Worm (Caenorhabditis elegans) whole organism, L4/young adult: ENCODE measurements around the gene T08A9.13.
"Not testable (repeated sequence)": the region's sequence is repeated elsewhere in the genome, so short reads cannot be mapped to it uniquely, and the experiment has no call there.

Source experiments
- W03F9.2 ChIP-seq: fragments of 150-350 bp; optimal IDR thresholded peaks from 2 replicates; lab custom pipeline; 2014; ENCODE audit warnings: missing biosample characterization, missing genetic modification characterization
- dao-5 ChIP-seq: sonication (generic microtip); optimal IDR thresholded peaks from 2 replicates; lab custom pipeline; 2016; ENCODE audit warnings: missing genotype, missing genetic modification characterization, moderate library complexity, missing compliant biosample characterization
- him-1 ChIP-seq: sonication (generic microtip); optimal IDR thresholded peaks from 2 replicates; lab custom pipeline; 2016; ENCODE audit warnings: missing genotype, missing genetic modification reagents, missing genetic modification characterization, missing compliant biosample characterization

T08A9.13 gene

ce11 chrX:7322323-7322722, at the start of gene T08A9.13:
Gene T08A9.13 (minus strand): TSS chrX:7322423.
- no peak for TF ChIP-seq W03F9.2
- TF ChIP-seq dao-5 (tag; lab: Kevin White, UChicago) = no peak
- no peak for TF ChIP-seq him-1 (tag; lab: Kevin White, UChicago)

ce11 chrX:7371945-7372344, 49.7 kb upstream of the T08A9.13 start:
- TF ChIP-seq him-1 (tag; lab: Kevin White, UChicago) (no peak), dao-5 (tag; lab: Kevin White, UChicago) (no peak), W03F9.2 (no peak)

ce11 chrX:7369770-7370169, 47.5 kb upstream of the T08A9.13 start:
- TF ChIP-seq him-1 (tag; lab: Kevin White, UChicago) = no peak
- no peak for TF ChIP-seq W03F9.2
- no peak for TF ChIP-seq dao-5 (tag; lab: Kevin White, UChicago)

- TF ChIP-seq W03F9.2; dao-5 (tag; lab: Kevin White, UChicago); him-1 (tag; lab: Kevin White, UChicago): not testable (repeated sequence)
Observed at ce11 chrX:7365267-7365666, 43.0 kb upstream of the T08A9.13 start, which contains the start of gene C56G3.2. Gene C56G3.2 (plus strand): TSS chrX:7365567.

- TF ChIP-seq him-1 (tag; lab: Kevin White, UChicago) = no peak
- no peak for TF ChIP-seq W03F9.2
- no peak for TF ChIP-seq dao-5 (tag; lab: Kevin White, UChicago)
Observed at ce11 chrX:7343747-7344146, 21.5 kb upstream of the T08A9.13 start, which contains the start of gene C07D8.5. Gene C07D8.5 (plus strand): TSS chrX:7344047.

ce11 chrX:7343218-7343617, 21.0 kb upstream of the T08A9.13 start:
- no peak for TF ChIP-seq W03F9.2
- no peak for TF ChIP-seq him-1 (tag; lab: Kevin White, UChicago)
- TF ChIP-seq dao-5 (tag; lab: Kevin White, UChicago) = no peak

- TF ChIP-seq him-1 (tag; lab: Kevin White, UChicago) (no peak), W03F9.2 (peak; percentile 66)
Observed at ce11 chrX:7340915-7341559, 18.8 kb upstream of the T08A9.13 start, which contains the start of gene C07D8.6. Gene C07D8.6 (plus strand): TSS chrX:7341509.

ce11 chrX:7340394-7340793, 18.2 kb upstream of the T08A9.13 start:
- no peak for TF ChIP-seq dao-5 (tag; lab: Kevin White, UChicago)
- TF ChIP-seq W03F9.2 = no peak
- no peak for TF ChIP-seq him-1 (tag; lab: Kevin White, UChicago)

ce11 chrX:7334302-7334724, 12.1 kb upstream of the T08A9.13 start, which contains the start of gene epg-7:
Gene epg-7 (plus strand): TSS chrX:7334714.
- TF ChIP-seq W03F9.2 (peak; percentile 59), dao-5 (tag; lab: Kevin White, UChicago) (no peak), him-1 (tag; lab: Kevin White, UChicago) (peak; percentile 82)

- TF ChIP-seq dao-5 (tag; lab: Kevin White, UChicago) = no peak
- no peak for TF ChIP-seq him-1 (tag; lab: Kevin White, UChicago)
- TF ChIP-seq W03F9.2 = no peak
Observed at ce11 chrX:7330685-7331196, 8.5 kb upstream of the T08A9.13 start, which contains the start of gene ttr-30. Gene ttr-30 (plus strand): TSS chrX:7330949.

ce11 chrX:7329601-7330000, 7.4 kb upstream of the T08A9.13 start, which contains the start of gene ttr-59:
Gene ttr-59 (plus strand): TSS chrX:7329818.
- TF ChIP-seq him-1 (tag; lab: Kevin White, UChicago) = no peak
- TF ChIP-seq W03F9.2 = no peak
- no peak for TF ChIP-seq dao-5 (tag; lab: Kevin White, UChicago)

ce11 chrX:7328065-7328564, 5.9 kb upstream of the T08A9.13 start:
- TF ChIP-seq dao-5 (tag; lab: Kevin White, UChicago) (no peak), him-1 (tag; lab: Kevin White, UChicago) (no peak), W03F9.2 (no peak)

- peak; percentile 36 for TF ChIP-seq him-1 (tag; lab: Kevin White, UChicago)
- TF ChIP-seq W03F9.2 = no peak
Observed at ce11 chrX:7326967-7327651, 4.9 kb upstream of the T08A9.13 start, which contains the start of gene sng-1. Gene sng-1 (plus strand): TSS chrX:7327601.

- TF ChIP-seq W03F9.2 (no peak), him-1 (tag; lab: Kevin White, UChicago) (no peak), dao-5 (tag; lab: Kevin White, UChicago) (peak; percentile 48)
Observed at ce11 chrX:7323604-7324003, 1.4 kb upstream of the T08A9.13 start.
